Worm (Caenorhabditis elegans) whole organism, dauer: ENCODE results near the gene zfp-2.

Experiments used
- unc-62 ChIP-seq: sonication (generic microtip); optimal IDR thresholded peaks from 2 replicates; lab custom pipeline; 2017; ENCODE audit warnings: missing biosample characterization, missing genetic modification reagents, missing genetic modification characterization

The zfp-2 gene

ce11 chrII:9557437-9558150 lies at the start of gene zfp-2:
Gene zfp-2 (plus strand): TSS chrII:9557650.
- no peak for TF ChIP-seq unc-62 (GFP tag; lab: Kevin White, UChicago)

- TF ChIP-seq unc-62 (GFP tag; lab: Kevin White, UChicago): no peak
These were observed 40.6 kb upstream of the zfp-2 start, which contains the start of gene gcy-1 for ce11 chrII:9516836-9517235. Gene gcy-1 (minus strand): TSS chrII:9516936.

ce11 chrII:9518781-9519180 lies 38.7 kb upstream of the zfp-2 start, which contains the start of the genes sfxn-1.1 and AH6.3:
Gene sfxn-1.1 (minus strand): TSS chrII:9518881.
Gene AH6.3 (plus strand): TSS chrII:9519055.
- TF ChIP-seq unc-62 (GFP tag; lab: Kevin White, UChicago): no peak

- TF ChIP-seq unc-62 (GFP tag; lab: Kevin White, UChicago): no peak
These were observed 35.9 kb upstream of the zfp-2 start, which contains the start of gene sra-1 for ce11 chrII:9521570-9521969. Gene sra-1 (minus strand): TSS chrII:9521670.

- no peak for TF ChIP-seq unc-62 (GFP tag; lab: Kevin White, UChicago)
These were observed 34.5 kb upstream of the zfp-2 start, which contains the start of gene AH6.17 for ce11 chrII:9522986-9523385. Gene AH6.17 (plus strand): TSS chrII:9523170.

- no peak for TF ChIP-seq unc-62 (GFP tag; lab: Kevin White, UChicago)
These were observed 33.8 kb upstream of the zfp-2 start, which contains the start of gene mex-6 for ce11 chrII:9523539-9524224. Gene mex-6 (plus strand): TSS chrII:9524174.

- no peak for TF ChIP-seq unc-62 (GFP tag; lab: Kevin White, UChicago)
These were observed 29.0 kb upstream of the zfp-2 start, which contains the start of gene sra-2 for ce11 chrII:9528480-9528879. Gene sra-2 (plus strand): TSS chrII:9528780.

- no peak for TF ChIP-seq unc-62 (GFP tag; lab: Kevin White, UChicago)
These were observed 25.4 kb upstream of the zfp-2 start, which contains the start of gene sra-9 for ce11 chrII:9532011-9532410. Gene sra-9 (plus strand): TSS chrII:9532311.

- no peak for TF ChIP-seq unc-62 (GFP tag; lab: Kevin White, UChicago)
These were observed 20.0 kb upstream of the zfp-2 start, which contains the start of gene sra-8 for ce11 chrII:9537429-9537828. Gene sra-8 (plus strand): TSS chrII:9537729.

ce11 chrII:9540723-9541122 lies 16.7 kb upstream of the zfp-2 start, which contains the start of gene sra-3:
Gene sra-3 (minus strand): TSS chrII:9540823.
- no peak for TF ChIP-seq unc-62 (GFP tag; lab: Kevin White, UChicago)

ce11 chrII:9542785-9543184 lies 14.7 kb upstream of the zfp-2 start, which contains the start of gene sra-4:
Gene sra-4 (minus strand): TSS chrII:9542885.
- no peak for TF ChIP-seq unc-62 (GFP tag; lab: Kevin White, UChicago)

ce11 chrII:9544386-9544785 lies 13.1 kb upstream of the zfp-2 start, which contains the start of gene sra-7:
Gene sra-7 (plus strand): TSS chrII:9544686.
- no peak for TF ChIP-seq unc-62 (GFP tag; lab: Kevin White, UChicago)

- TF ChIP-seq unc-62 (GFP tag; lab: Kevin White, UChicago): no peak
These were observed 6.7 kb upstream of the zfp-2 start, which contains the start of gene sra-6 for ce11 chrII:9550718-9551117. Gene sra-6 (minus strand): TSS chrII:9550818.

- TF ChIP-seq unc-62 (GFP tag; lab: Kevin White, UChicago): no peak
These were observed 5.9 kb upstream of the zfp-2 start, which contains the start of gene F35H8.12 for ce11 chrII:9551536-9551935. Gene F35H8.12 (plus strand): TSS chrII:9551836.

ce11 chrII:9553179-9553578 lies 4.3 kb upstream of the zfp-2 start, which contains the start of gene F35H8.1:
Gene F35H8.1 (minus strand): TSS chrII:9553279.
- TF ChIP-seq unc-62 (GFP tag; lab: Kevin White, UChicago): no peak
